Worm (Caenorhabditis elegans) whole organism, young adult: Measurements from ENCODE around the gene klp-6.

Source experiments
- B0019.2 ChIP-seq: fragments of 200-800 bp; sonication (Bioruptor generic); conservative IDR thresholded peaks from 2 replicates; pipeline ENCODE4 v1.3.6; 2022; ENCODE audit warnings: missing genetic modification reagents, missing genetic modification characterization, missing compliant biosample characterization
- B0261.1 ChIP-seq: sonication (generic microtip); optimal IDR thresholded peaks from 2 replicates; lab custom pipeline; 2016; ENCODE audit warnings: mild to moderate bottlenecking, missing genetic modification characterization, moderate library complexity, missing compliant biosample characterization
- B0336.3 ChIP-seq: fragments of 200-800 bp; sonication (Bioruptor generic); IDR thresholded peaks from 2 replicates; pipeline ENCODE4 v1.3.6; 2022; ENCODE audit warnings: missing genetic modification characterization, missing compliant biosample characterization
- C17E4.6 ChIP-seq: fragments of 200-800 bp; sonication (Bioruptor generic); IDR thresholded peaks from 2 replicates; pipeline ENCODE4 v1.3.6; 2022; ENCODE audit warnings: missing genetic modification reagents, missing genetic modification characterization, missing compliant biosample characterization
- D2030.7 ChIP-seq: fragments of 200-800 bp; sonication (Bioruptor generic); IDR thresholded peaks from 2 replicates; pipeline ENCODE4 v1.3.6; 2022; ENCODE audit warnings: missing genetic modification reagents, missing genetic modification characterization, missing compliant biosample characterization
- F10E7.11 ChIP-seq: sonication (generic microtip); optimal IDR thresholded peaks from 2 replicates; lab custom pipeline; 2017; ENCODE audit warnings: mild to moderate bottlenecking, missing genetic modification characterization, moderate library complexity, missing compliant biosample characterization
- F22D6.2 ChIP-seq: sonication (generic microtip); optimal IDR thresholded peaks from 2 replicates; lab custom pipeline; 2016; ENCODE audit warnings: mild to moderate bottlenecking, missing genetic modification characterization, missing compliant biosample characterization
- F23B12.7 ChIP-seq: sonication (generic microtip); optimal IDR thresholded peaks from 2 replicates; lab custom pipeline; 2017; ENCODE audit warnings: missing genetic modification characterization, mild to moderate bottlenecking, missing compliant biosample characterization, antibody characterized with exemption, moderate library complexity; ENCODE audit not compliant: insufficient read depth
- F33H1.4 ChIP-seq: fragments of 200-800 bp; sonication (Bioruptor generic); IDR thresholded peaks from 2 replicates; pipeline ENCODE4 v1.3.6; 2022; ENCODE audit warnings: missing genetic modification reagents, missing genetic modification characterization, missing compliant biosample characterization
- F55B11.4 ChIP-seq: sonication (generic microtip); optimal IDR thresholded peaks from 2 replicates; lab custom pipeline; 2016; ENCODE audit warnings: missing compliant biosample characterization, missing genetic modification characterization, borderline replicate concordance; ENCODE audit not compliant: insufficient read depth
- F57C9.4 ChIP-seq: sonication (generic microtip); optimal IDR thresholded peaks from 2 replicates; lab custom pipeline; 2017; ENCODE audit warnings: mild to moderate bottlenecking, missing genetic modification characterization, missing compliant biosample characterization
- K11D2.4 ChIP-seq: fragments of 200-800 bp; sonication (Bioruptor generic); IDR thresholded peaks from 2 replicates; pipeline ENCODE4 v1.3.6; 2022; ENCODE audit warnings: missing genetic modification reagents, missing genetic modification characterization, missing compliant biosample characterization
- Y53G8AR.9 ChIP-seq: fragments of 200-800 bp; sonication (Bioruptor generic); conservative IDR thresholded peaks from 2 replicates; pipeline ENCODE4 v1.3.6; 2022; ENCODE audit warnings: missing genetic modification reagents, missing genetic modification characterization, missing compliant biosample characterization
- Y67H2A.10 ChIP-seq: fragments of 200-800 bp; sonication (Bioruptor generic); conservative IDR thresholded peaks from 2 replicates; pipeline ENCODE4 v1.3.6; 2022; ENCODE audit warnings: missing genetic modification reagents, missing genetic modification characterization, missing compliant biosample characterization
- Y95B8A.8 ChIP-seq: fragments of 200-800 bp; sonication (Bioruptor generic); IDR thresholded peaks from 2 replicates; pipeline ENCODE4 v1.3.6; 2022; ENCODE audit warnings: missing genetic modification reagents, missing genetic modification characterization, missing compliant biosample characterization
- ZK185.1 ChIP-seq: sonication (generic microtip); optimal IDR thresholded peaks from 2 replicates; lab custom pipeline; 2016; ENCODE audit warnings: mild to moderate bottlenecking, missing genetic modification characterization, missing compliant biosample characterization; ENCODE audit not compliant: poor library complexity, severe bottlenecking
- akir-1 ChIP-seq: fragments of 200-800 bp; sonication (Bioruptor generic); optimal IDR thresholded peaks from 2 replicates; lab custom pipeline; 2018; ENCODE audit warnings: mild to moderate bottlenecking, missing genetic modification characterization, moderate library complexity, missing compliant biosample characterization
- aptf-2 ChIP-seq: fragments of 200-800 bp; sonication (Bioruptor generic); conservative IDR thresholded peaks from 2 replicates; pipeline ENCODE4 v1.3.6; 2022; ENCODE audit warnings: missing genetic modification reagents, missing genetic modification characterization, missing compliant biosample characterization
- atf-7 ChIP-seq: sonication (generic microtip); optimal IDR thresholded peaks from 2 replicates; lab custom pipeline; 2017; ENCODE audit warnings: mild to moderate bottlenecking, missing genetic modification characterization, missing compliant biosample characterization
- athp-1 ChIP-seq: sonication (generic microtip); optimal IDR thresholded peaks from 2 replicates; lab custom pipeline; 2017; ENCODE audit warnings: mild to moderate bottlenecking, missing genetic modification characterization, missing compliant biosample characterization
- attf-6 ChIP-seq: fragments of 200-800 bp; sonication (Bioruptor generic); IDR thresholded peaks from 2 replicates; pipeline ENCODE4 v1.3.6; 2022; ENCODE audit warnings: missing genetic modification reagents, missing genetic modification characterization, missing compliant biosample characterization
- ccch-3 ChIP-seq: fragments of 200-800 bp; sonication (Bioruptor generic); optimal IDR thresholded peaks from 2 replicates; lab custom pipeline; 2018; ENCODE audit warnings: mild to moderate bottlenecking, missing genetic modification characterization, missing compliant biosample characterization
- ceh-27 ChIP-seq: fragments of 200-800 bp; sonication (Bioruptor generic); optimal IDR thresholded peaks from 2 replicates; lab custom pipeline; 2018; ENCODE audit warnings: mild to moderate bottlenecking, missing genetic modification characterization, moderate library complexity, missing compliant biosample characterization
- ceh-40 ChIP-seq: fragments of 200-800 bp; sonication (Bioruptor generic); IDR thresholded peaks from 2 replicates; pipeline ENCODE4 v1.3.6; 2022; ENCODE audit warnings: missing genetic modification characterization, missing compliant biosample characterization
- chd-7 ChIP-seq: sonication (generic microtip); optimal IDR thresholded peaks from 2 replicates; lab custom pipeline; 2016; ENCODE audit warnings: mild to moderate bottlenecking, missing genetic modification characterization, moderate library complexity, missing compliant biosample characterization
- dox-1 ChIP-seq: fragments of 200-800 bp; sonication (Bioruptor generic); IDR thresholded peaks from 2 replicates; pipeline ENCODE4 v1.3.6; 2022; ENCODE audit warnings: missing genetic modification reagents, missing genetic modification characterization, missing compliant biosample characterization
- dpl-1 ChIP-seq: fragments of 150-350 bp; optimal IDR thresholded peaks from 2 replicates; lab custom pipeline; 2014; ENCODE audit warnings: missing biosample characterization, missing genetic modification reagents, missing genetic modification characterization
- egl-18 ChIP-seq: fragments of 200-800 bp; sonication (Bioruptor generic); IDR thresholded peaks from 2 replicates; pipeline ENCODE4 v1.3.6; 2022; ENCODE audit warnings: missing genetic modification reagents, missing genetic modification characterization, missing compliant biosample characterization
- egl-44 ChIP-seq: fragments of 200-800 bp; sonication (Bioruptor generic); IDR thresholded peaks from 2 replicates; pipeline ENCODE4 v1.3.6; 2022; ENCODE audit warnings: missing genetic modification reagents, missing genetic modification characterization, missing compliant biosample characterization
- egrh-3 ChIP-seq: fragments of 200-800 bp; sonication (Bioruptor generic); IDR thresholded peaks from 2 replicates; pipeline ENCODE4 v1.3.6; 2022; ENCODE audit warnings: missing genetic modification reagents, missing genetic modification characterization, missing compliant biosample characterization
- ekl-4 ChIP-seq: fragments of 200-800 bp; sonication (Bioruptor generic); IDR thresholded peaks from 2 replicates; pipeline ENCODE4 v1.3.6; 2022; ENCODE audit warnings: missing genetic modification reagents, missing genetic modification characterization, missing compliant biosample characterization
- gei-17 ChIP-seq: fragments of 200-800 bp; sonication (Bioruptor generic); optimal IDR thresholded peaks from 2 replicates; lab custom pipeline; 2018; ENCODE audit warnings: mild to moderate bottlenecking, missing genetic modification characterization, missing compliant biosample characterization
- hlh-12 ChIP-seq: sonication (generic microtip); optimal IDR thresholded peaks from 2 replicates; lab custom pipeline; 2016; ENCODE audit warnings: missing genetic modification characterization, missing compliant biosample characterization
- hlh-26 ChIP-seq: fragments of 200-800 bp; sonication (Bioruptor generic); conservative IDR thresholded peaks from 2 replicates; pipeline ENCODE4 v1.3.6; 2022; ENCODE audit warnings: missing genetic modification reagents, missing genetic modification characterization, missing compliant biosample characterization
- let-607 ChIP-seq, 2 experiments: fragments of 200-800 bp in 1 of 2; sonication (Bioruptor generic) in 1 of 2; sonication (generic microtip) in 1 of 2; optimal IDR thresholded peaks; 2 replicates each; lab custom pipeline; 2016 to 2018; ENCODE audit warnings: mild to moderate bottlenecking in 2 of 2, missing compliant biosample characterization in 2 of 2, missing genetic modification characterization in 2 of 2, moderate library complexity in 2 of 2, missing genotype in 1 of 2
- lin-35 ChIP-seq, 3 experiments: fragments of 150-350 bp in 2 of 3; sonication (generic microtip) in 1 of 3; optimal IDR thresholded peaks; 2 replicates each; lab custom pipeline; 2014 to 2018; ENCODE audit warnings: missing biosample characterization in 3 of 3, missing genetic modification characterization in 3 of 3, missing genetic modification reagents in 3 of 3
- lsl-1 ChIP-seq: fragments of 200-800 bp; sonication (Bioruptor generic); optimal IDR thresholded peaks from 2 replicates; lab custom pipeline; 2018; ENCODE audit warnings: mild to moderate bottlenecking, missing genetic modification characterization, moderate library complexity, missing compliant biosample characterization
- mcd-1 ChIP-seq: fragments of 200-800 bp; sonication (Bioruptor generic); IDR thresholded peaks from 2 replicates; pipeline ENCODE4 v1.3.6; 2022; ENCODE audit warnings: missing genetic modification reagents, missing genetic modification characterization, missing compliant biosample characterization
- mes-4 ChIP-seq: sonication (generic microtip); optimal IDR thresholded peaks from 2 replicates; lab custom pipeline; 2016; ENCODE audit warnings: missing genotype, missing genetic modification characterization, missing compliant biosample characterization
- nfya-2 ChIP-seq: fragments of 200-800 bp; sonication (Bioruptor generic); IDR thresholded peaks from 2 replicates; pipeline ENCODE4 v1.3.6; 2022; ENCODE audit warnings: missing genetic modification reagents, missing genetic modification characterization, missing compliant biosample characterization
- nhr-179 ChIP-seq: sonication (generic microtip); optimal IDR thresholded peaks from 2 replicates; lab custom pipeline; 2016; ENCODE audit warnings: mild to moderate bottlenecking, missing genetic modification characterization, missing compliant biosample characterization
- nhr-90 ChIP-seq: sonication (generic microtip); optimal IDR thresholded peaks from 2 replicates; lab custom pipeline; 2016; ENCODE audit warnings: missing genotype, mild to moderate bottlenecking, missing genetic modification characterization, missing compliant biosample characterization
- pbrm-1 ChIP-seq: fragments of 200-800 bp; sonication (Bioruptor generic); IDR thresholded peaks from 2 replicates; pipeline ENCODE4 v1.3.6; 2022; ENCODE audit warnings: missing genetic modification reagents, missing genetic modification characterization, missing compliant biosample characterization
- rec-8 ChIP-seq, 2 experiments: sonication (generic microtip); optimal IDR thresholded peaks; 2 replicates each; lab custom pipeline; 2016; ENCODE audit warnings: mild to moderate bottlenecking in 2 of 2, missing genetic modification characterization in 2 of 2, missing genetic modification reagents in 2 of 2, missing genotype in 2 of 2, missing biosample characterization in 1 of 2, missing compliant biosample characterization in 1 of 2, moderate library complexity in 1 of 2
- tbp1 ChIP-seq: fragments of 200-800 bp; sonication (Bioruptor generic); optimal IDR thresholded peaks from 2 replicates; lab custom pipeline; 2018; ENCODE audit warnings: mild to moderate bottlenecking, missing genetic modification characterization, missing compliant biosample characterization
- zfh-2 ChIP-seq: fragments of 200-800 bp; sonication (Bioruptor generic); conservative IDR thresholded peaks from 2 replicates; pipeline ENCODE4 v1.3.6; 2022; ENCODE audit warnings: missing genetic modification reagents, missing genetic modification characterization, missing compliant biosample characterization
- ztf-22 ChIP-seq: fragments of 200-800 bp; sonication (Bioruptor generic); optimal IDR thresholded peaks from 2 replicates; lab custom pipeline; 2018; ENCODE audit warnings: mild to moderate bottlenecking, missing genetic modification characterization, moderate library complexity, missing compliant biosample characterization
- ztf-25 ChIP-seq: fragments of 200-800 bp; sonication (Bioruptor generic); IDR thresholded peaks from 2 replicates; pipeline ENCODE4 v1.3.6; 2022; ENCODE audit warnings: missing genetic modification reagents, missing genetic modification characterization, missing compliant biosample characterization
- ztf-3 ChIP-seq: fragments of 200-800 bp; sonication (Bioruptor generic); optimal IDR thresholded peaks from 2 replicates; lab custom pipeline; 2018; ENCODE audit warnings: mild to moderate bottlenecking, missing genetic modification characterization, missing compliant biosample characterization

The klp-6 gene

ce11 chrIII:5078062-5078461 lies 47.3 kb downstream of the klp-6 start (continued):
- TF ChIP-seq egl-44 (no peak), dpl-1 (GFP tag; lab: Kevin White, UChicago) (no peak), Y53G8AR.9 (GFP tag; lab: Robert Waterston, UW) (0 out of 2 replicates have a peak, but pooled peaks have one; percentile 44), pbrm-1 (GFP tag; lab: Robert Waterston, UW) (no peak), F55B11.4 (tag; lab: Kevin White, UChicago) (no peak), tbp1 (GFP tag; lab: Kevin White, UChicago) (peak; percentile 43), ZK185.1 (tag; lab: Kevin White, UChicago) (no peak), attf-6 (no peak), akir-1 (GFP tag; lab: Kevin White, UChicago) (no peak), ekl-4 (GFP tag; lab: Robert Waterston, UW) (no peak), F33H1.4 (GFP tag; lab: Robert Waterston, UW) (no peak), F22D6.2 (tag; lab: Kevin White, UChicago) (peak; percentile 76), F23B12.7 (tag; lab: Kevin White, UChicago) (peak; percentile 15), ceh-40 (GFP tag; lab: Robert Waterston, UW) (no peak), ccch-3 (GFP tag; lab: Kevin White, UChicago) (no peak), let-607 (tag; optimal IDR thresholded peaks at IDR 0.05; lab: Kevin White, UChicago) (peak in 1 of 2 experiments; percentile 36), C17E4.6 (GFP tag; lab: Robert Waterston, UW) (no peak), aptf-2 (GFP tag; lab: Robert Waterston, UW) (no peak), hlh-26 (GFP tag; lab: Robert Waterston, UW) (no peak), D2030.7 (GFP tag; lab: Robert Waterston, UW) (no peak), atf-7 (tag; lab: Kevin White, UChicago) (no peak), rec-8 (tag; optimal IDR thresholded peaks at IDR 0.05; lab: Kevin White, UChicago) (no peak), ztf-22 (GFP tag; lab: Kevin White, UChicago) (no peak), mes-4 (tag; lab: Kevin White, UChicago) (no peak), lsl-1 (GFP tag; lab: Kevin White, UChicago) (no peak), zfh-2 (GFP tag; lab: Robert Waterston, UW) (no peak), egrh-3 (no peak), F57C9.4 (tag; lab: Kevin White, UChicago) (no peak), athp-1 (tag; lab: Kevin White, UChicago) (no peak), Y95B8A.8 (GFP tag; lab: Robert Waterston, UW) (no peak), gei-17 (GFP tag; lab: Kevin White, UChicago) (no peak), B0019.2 (GFP tag; lab: Robert Waterston, UW) (no peak), K11D2.4 (GFP tag; lab: Robert Waterston, UW) (no peak), nhr-90 (tag; lab: Kevin White, UChicago) (no peak), B0336.3 (GFP tag; lab: Robert Waterston, UW) (no peak), nfya-2 (GFP tag; lab: Robert Waterston, UW) (no peak), lin-35 (GFP tag; optimal IDR thresholded peaks at IDR 0.05; lab: Kevin White, UChicago) (peak in 1 of 3 experiments; percentile 14), Y67H2A.10 (no peak), mcd-1 (GFP tag; lab: Robert Waterston, UW) (peak; percentile 10; the same call in 1 of the 2 replicates), hlh-12 (tag; lab: Kevin White, UChicago) (no peak), ztf-3 (GFP tag; lab: Kevin White, UChicago) (no peak), ztf-25 (no peak), ceh-27 (GFP tag; lab: Kevin White, UChicago) (no peak), egl-18 (GFP tag; lab: Robert Waterston, UW) (no peak), nhr-179 (tag; lab: Kevin White, UChicago) (no peak), F10E7.11 (tag; lab: Kevin White, UChicago) (no peak), chd-7 (tag; lab: Kevin White, UChicago) (no peak), dox-1 (peak; percentile 21; the same call in 1 of the 2 replicates), B0261.1 (no peak)
